Worm (Caenorhabditis elegans): Measurements from ENCODE around the gene R03A10.5.

DNA sequence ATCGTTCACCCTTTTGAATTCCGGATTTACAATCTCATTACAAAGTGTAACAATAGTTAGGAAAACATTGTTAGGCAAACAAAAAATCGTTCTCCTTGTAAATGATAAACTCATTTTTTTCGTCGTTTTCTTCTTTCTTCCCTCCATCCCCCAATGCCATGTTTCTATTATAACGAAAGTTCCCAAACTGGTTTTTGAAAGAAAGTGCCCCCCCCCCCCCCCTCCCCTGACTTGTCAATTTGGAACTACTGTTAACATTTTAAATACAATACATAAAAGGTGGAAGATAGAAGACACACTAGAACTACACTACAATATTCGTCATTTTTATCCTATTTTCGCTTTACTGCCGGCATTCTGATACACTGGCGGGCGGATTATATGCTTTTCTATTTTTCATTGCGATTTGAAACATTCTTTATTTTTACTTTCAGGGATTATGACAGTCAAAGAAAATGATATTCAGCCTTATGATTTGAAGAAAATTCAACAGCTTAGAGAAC, at the start of gene R03A10.5:
- TF ChIP-seq lin-13 (GFP tag; optimal IDR thresholded peaks at IDR 0.05) (no peak), fkh-10 (GFP tag; optimal IDR thresholded peaks at IDR 0.05) (no peak), jun-1 (tag; optimal IDR thresholded peaks at IDR 0.05) (no peak)
